Worm (Caenorhabditis elegans): ENCODE measurements around the gene scl-25.
"Not testable (repeated sequence)": the region's sequence is repeated elsewhere in the genome, so short reads cannot be mapped to it uniquely, and the experiment has no call there.

Gene scl-25

ce11 chrV:17255454-17255853, 30.0 kb downstream of the scl-25 start, which contains the start of gene srh-115 (continued):
- TF ChIP-seq Y95B8A.8 (GFP tag; IDR thresholded peaks at IDR 0.05) (no peak), bed-1 (GFP tag; IDR thresholded peaks at IDR 0.05) (no peak), Y67H2A.10 (GFP tag; conservative IDR thresholded peaks at IDR 0.05) (no peak), K11D2.4 (GFP tag; IDR thresholded peaks at IDR 0.05) (no peak)

ce11 chrV:17257637-17258036, 32.1 kb downstream of the scl-25 start:
- TF ChIP-seq snpc-4 (GFP tag; optimal IDR thresholded peaks at IDR 0.05) (no peak), snpc-4 (tag; optimal IDR thresholded peaks at IDR 0.05) (peak in 2 of 4 experiments; percentile 63 to 66), snpc-1.3 (tag; optimal IDR thresholded peaks at IDR 0.05; ENCODE audit: insufficient read depth) (no peak), zfh-2 (GFP tag; conservative IDR thresholded peaks at IDR 0.05) (peak; percentile 72)

ce11 chrV:17258244-17258643, 32.8 kb downstream of the scl-25 start:
- TF ChIP-seq Y95B8A.8 (GFP tag; IDR thresholded peaks at IDR 0.05) = no peak
- no peak for TF ChIP-seq F23B12.7 (tag; optimal IDR thresholded peaks at IDR 0.05; ENCODE audit: insufficient read depth)
- TF ChIP-seq nhr-80 (tag; optimal IDR thresholded peaks at IDR 0.05) = peak; percentile 8

- TF ChIP-seq hsf-1 (GFP tag; IDR thresholded peaks at IDR 0.05) = no peak
- TF ChIP-seq B0261.1 (tag; optimal IDR thresholded peaks at IDR 0.05) = no peak
- no peak for TF ChIP-seq ztf-28 (GFP tag; IDR thresholded peaks at IDR 0.05)
These were observed 33.4 kb downstream of the scl-25 start, which contains the start of gene fbxa-85 for ce11 chrV:17258868-17259267. fbxa-85 (plus strand) TSS chrV:17259168.

ce11 chrV:17261385-17261784, 35.9 kb downstream of the scl-25 start:
- TF ChIP-seq attf-6 (GFP tag; IDR thresholded peaks at IDR 0.05) = 0 out of 2 replicates have a peak, but pooled peaks have one; percentile 16
- TF ChIP-seq Y56A3A.18 (GFP tag; IDR thresholded peaks at IDR 0.05) = no peak
- TF ChIP-seq dox-1 (GFP tag; IDR thresholded peaks at IDR 0.05) = 0 out of 2 replicates have a peak, but pooled peaks have one; percentile 38
- TF ChIP-seq snpc-4 (GFP tag; optimal IDR thresholded peaks at IDR 0.05) = no peak
- TF ChIP-seq snpc-4 (tag; optimal IDR thresholded peaks at IDR 0.05) = peak in 2 of 4 experiments; percentile 71

- not testable (repeated sequence) for TF ChIP-seq ztf-26 (tag; optimal IDR thresholded peaks at IDR 0.05); B0019.2 (GFP tag; conservative IDR thresholded peaks at IDR 0.05); lin-40 (tag; optimal IDR thresholded peaks at IDR 0.05)
These were observed 39.4 kb downstream of the scl-25 start, which contains the start of gene K10G4.3 for ce11 chrV:17264855-17265254. K10G4.3 (minus strand) TSS chrV:17264955.

ce11 chrV:17272112-17272511, 46.6 kb downstream of the scl-25 start:
- TF ChIP-seq die-1 (tag; optimal IDR thresholded peaks at IDR 0.05) (no peak), madf-8 (GFP tag; conservative IDR thresholded peaks at IDR 0.05) (no peak)

- TF ChIP-seq attf-5 (GFP tag; optimal IDR thresholded peaks at IDR 0.05) (no peak), ztf-28 (GFP tag; IDR thresholded peaks at IDR 0.05) (no peak), somi-1 (GFP tag; optimal IDR thresholded peaks at IDR 0.05) (no peak)
These were observed 47.8 kb downstream of the scl-25 start, which contains the start of gene K10G4.10 for ce11 chrV:17273249-17273648. K10G4.10 (plus strand) TSS chrV:17273549.
